Fruit fly (Drosophila melanogaster) Kc167 (cell line): ENCODE data around the gene att-ORFB.

Experiments
- Myc ChIP-seq: fragments of >200 bp; optimal IDR thresholded peaks from 2 replicates; lab custom pipeline; 2017; ENCODE audit warnings: missing external identifiers
- psq ChIP-seq: fragments of >200 bp; optimal IDR thresholded peaks from 2 replicates; lab custom pipeline; 2017; ENCODE audit warnings: missing external identifiers

DNA sequence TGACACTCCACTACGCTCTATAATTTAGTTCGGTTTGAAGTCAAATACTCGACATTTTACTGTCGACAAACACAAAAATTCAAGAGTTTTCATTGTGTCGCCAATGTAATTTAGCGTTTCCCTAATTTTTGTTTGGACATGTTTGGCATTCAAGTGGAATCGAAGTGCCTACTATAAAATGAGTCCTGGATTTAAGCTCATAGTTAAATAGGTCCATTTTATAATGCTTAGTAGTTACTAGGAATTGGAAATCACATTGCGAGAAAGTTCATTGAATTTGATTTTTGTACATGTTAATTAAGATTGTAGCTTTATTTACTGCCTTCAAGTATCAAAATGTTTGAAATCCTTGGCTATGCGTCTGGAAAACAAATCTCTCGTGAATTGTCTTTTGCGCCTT, at the start of gene att-ORFB:
- TF ChIP-seq psq (lab: Kevin White, UChicago) (no peak), Myc (lab: Kevin White, UChicago) (no peak)
